Fruit fly (Drosophila melanogaster) whole organism, embryonic: ENCODE results near the gene beat-IIIc.

Experiments
- Bdp1 ChIP-seq: fragments of 200-800 bp; sonication (Bioruptor generic); optimal IDR thresholded peaks from 3 replicates; lab custom pipeline; 2016; ENCODE audit warnings: missing biosample characterization, missing genetic modification characterization
- CG12769 ChIP-seq: fragments of 200-800 bp; sonication (Bioruptor generic); optimal IDR thresholded peaks from 2 replicates; lab custom pipeline; 2019; ENCODE audit warnings: missing biosample characterization, mild to moderate bottlenecking, missing genetic modification characterization, moderate library complexity
- CG14014 ChIP-seq: fragments of 200-800 bp; sonication (Bioruptor generic); IDR thresholded peaks from 2 replicates; pipeline ENCODE4 v1.3.6; 2022; ENCODE audit warnings: missing biosample characterization, missing genetic modification characterization
- CG14441 ChIP-seq: fragments of 200-800 bp; sonication (Bioruptor generic); IDR thresholded peaks from 2 replicates; pipeline ENCODE4 v1.3.6; 2022; ENCODE audit warnings: missing biosample characterization, missing genetic modification characterization
- CG17359 ChIP-seq: fragments of 200-800 bp; sonication (Bioruptor generic); optimal IDR thresholded peaks from 3 replicates; lab custom pipeline; 2018; ENCODE audit warnings: missing biosample characterization, mild to moderate bottlenecking, missing genetic modification characterization, moderate library complexity
- CG17802 ChIP-seq: fragments of 200-800 bp; sonication (Bioruptor generic); optimal IDR thresholded peaks from 2 replicates; lab custom pipeline; 2018; ENCODE audit warnings: missing biosample characterization, mild to moderate bottlenecking, missing genetic modification characterization, moderate library complexity
- CG18262 ChIP-seq: fragments of 200-800 bp; optimal IDR thresholded peaks from 3 replicates; lab custom pipeline; 2019; ENCODE audit warnings: missing biosample characterization, mild to moderate bottlenecking, missing genetic modification characterization, moderate library complexity
- CG2678 ChIP-seq: fragments of 200-800 bp; sonication (Bioruptor generic); optimal IDR thresholded peaks from 3 replicates; lab custom pipeline; 2019; ENCODE audit warnings: missing biosample characterization, mild to moderate bottlenecking, missing genetic modification characterization, moderate library complexity
- CG2889 ChIP-seq: fragments of 200-800 bp; sonication (Bioruptor generic); IDR thresholded peaks from 3 replicates; pipeline ENCODE4 v1.3.6; 2022; ENCODE audit warnings: missing biosample characterization, missing genetic modification characterization
- CG31224 ChIP-seq: fragments of 200-800 bp; sonication (Bioruptor generic); IDR thresholded peaks from 2 replicates; pipeline ENCODE4 v1.3.6; 2022; ENCODE audit warnings: missing biosample characterization, missing genetic modification characterization
- CG31365 ChIP-seq: fragments of 200-800 bp; sonication (Bioruptor generic); optimal IDR thresholded peaks from 2 replicates; lab custom pipeline; 2018; ENCODE audit warnings: missing biosample characterization, mild to moderate bottlenecking, missing genetic modification characterization
- CG31441 ChIP-seq: fragments of 200-800 bp; sonication (Bioruptor generic); IDR thresholded peaks from 2 replicates; pipeline ENCODE4 v1.3.6; 2022; ENCODE audit warnings: missing biosample characterization, missing genetic modification characterization
- CG3847 ChIP-seq: fragments of 200-800 bp; sonication (Bioruptor generic); IDR thresholded peaks from 2 replicates; pipeline ENCODE4 v1.3.6; 2022; ENCODE audit warnings: missing biosample characterization, missing genetic modification characterization
- CG4424 ChIP-seq: fragments of 200-800 bp; sonication (Bioruptor generic); optimal IDR thresholded peaks from 3 replicates; lab custom pipeline; 2016; ENCODE audit warnings: missing biosample characterization, missing genetic modification characterization
- CG4617 ChIP-seq: fragments of 200-800 bp; sonication (Bioruptor generic); optimal IDR thresholded peaks from 3 replicates; lab custom pipeline; 2016; ENCODE audit warnings: missing biosample characterization, missing genetic modification characterization, borderline replicate concordance
- CG6765 ChIP-seq: fragments of 200-800 bp; sonication (Bioruptor generic); optimal IDR thresholded peaks from 3 replicates; lab custom pipeline; 2017; ENCODE audit warnings: missing biosample characterization, mild to moderate bottlenecking, missing genetic modification characterization
- CG7357 ChIP-seq: fragments of 200-800 bp; sonication (Bioruptor generic); IDR thresholded peaks from 3 replicates; pipeline ENCODE4 v1.3.6; 2022; ENCODE audit warnings: missing biosample characterization, missing genetic modification characterization
- CG7745 ChIP-seq: fragments of 200-800 bp; sonication (Bioruptor generic); optimal IDR thresholded peaks from 2 replicates; lab custom pipeline; 2018; ENCODE audit warnings: missing biosample characterization, mild to moderate bottlenecking, missing genetic modification characterization, moderate library complexity
- CG7928 ChIP-seq: fragments of 200-800 bp; sonication (Bioruptor generic); optimal IDR thresholded peaks from 2 replicates; lab custom pipeline; 2017; ENCODE audit warnings: missing biosample characterization, mild to moderate bottlenecking, missing genetic modification characterization
- CG7963 ChIP-seq: fragments of 200-800 bp; sonication (Bioruptor generic); IDR thresholded peaks from 3 replicates; pipeline ENCODE4 v1.3.6; 2022; ENCODE audit warnings: missing biosample characterization, missing genetic modification characterization; ENCODE audit not compliant: partially characterized antibody
- CG8765 ChIP-seq: fragments of 200-800 bp; sonication (Bioruptor generic); IDR thresholded peaks from 2 replicates; pipeline ENCODE4 v1.3.6; 2022; ENCODE audit warnings: missing biosample characterization, missing genetic modification characterization
- CoRest ChIP-seq: fragments of 200-800 bp; sonication (Bioruptor generic); optimal IDR thresholded peaks from 3 replicates; lab custom pipeline; 2018; ENCODE audit warnings: missing biosample characterization, mild to moderate bottlenecking, missing genetic modification characterization, moderate library complexity
- Dfd ChIP-seq, 2 experiments: fragments of >200 bp; optimal IDR thresholded peaks; 2 replicates each; lab custom pipeline; 2017; ENCODE audit warnings: missing biosample characterization in 2 of 2, missing genetic modification characterization in 2 of 2
- Dll ChIP-seq: fragments of 200-800 bp; sonication (Bioruptor generic); IDR thresholded peaks from 4 replicates; pipeline ENCODE4 v1.3.6; 2022; ENCODE audit warnings: missing biosample characterization, missing genetic modification characterization; ENCODE audit not compliant: partially characterized antibody
- Dref ChIP-seq: fragments of 200-800 bp; sonication (Bioruptor generic); IDR thresholded peaks from 2 replicates; pipeline ENCODE4 v1.3.6; 2022; ENCODE audit warnings: missing biosample characterization, missing genetic modification characterization
- Lpt ChIP-seq: fragments of >200 bp; optimal IDR thresholded peaks from 2 replicates; lab custom pipeline; 2018; ENCODE audit warnings: missing biosample characterization, missing genetic modification characterization
- MBD-R2 ChIP-seq: fragments of 200-800 bp; sonication (Bioruptor generic); IDR thresholded peaks from 2 replicates; pipeline ENCODE4 v1.3.6; 2022; ENCODE audit warnings: missing biosample characterization, missing genetic modification characterization
- Oli ChIP-seq: fragments of 200-800 bp; sonication (Bioruptor generic); optimal IDR thresholded peaks from 2 replicates; lab custom pipeline; 2018; ENCODE audit warnings: missing biosample characterization, mild to moderate bottlenecking, missing genetic modification characterization, moderate library complexity
- Sin3A ChIP-seq: fragments of >200 bp; optimal IDR thresholded peaks from 2 replicates; lab custom pipeline; 2018
- Ssrp ChIP-seq: fragments of 200-800 bp; sonication (Bioruptor generic); optimal IDR thresholded peaks from 2 replicates; lab custom pipeline; 2018; ENCODE audit warnings: missing biosample characterization, mild to moderate bottlenecking, missing genetic modification characterization, moderate library complexity
- Vsx1 ChIP-seq: fragments of 200-800 bp; sonication (Bioruptor generic); optimal IDR thresholded peaks from 2 replicates; lab custom pipeline; 2017; ENCODE audit warnings: missing biosample characterization, mild to moderate bottlenecking, missing genetic modification characterization, missing genetic modification reagents
- abd-A ChIP-seq: fragments of 200-800 bp; sonication (Bioruptor generic); optimal IDR thresholded peaks from 3 replicates; lab custom pipeline; 2019; ENCODE audit warnings: missing biosample characterization, mild to moderate bottlenecking, missing genetic modification characterization, moderate library complexity
- bowl ChIP-seq: fragments of 200-800 bp; sonication (Bioruptor generic); IDR thresholded peaks from 2 replicates; pipeline ENCODE4 v1.3.6; 2022; ENCODE audit warnings: missing biosample characterization, missing genetic modification characterization
- cas ChIP-seq: fragments of 200-800 bp; sonication (Bioruptor generic); IDR thresholded peaks from 2 replicates; pipeline ENCODE4 v1.3.6; 2022; ENCODE audit warnings: missing biosample characterization, missing genetic modification characterization
- cg ChIP-seq: fragments of 200-800 bp; sonication (Bioruptor generic); optimal IDR thresholded peaks from 3 replicates; lab custom pipeline; 2019; ENCODE audit warnings: missing biosample characterization, mild to moderate bottlenecking, missing genetic modification characterization, moderate library complexity
- crc ChIP-seq: fragments of 200-800 bp; sonication (Bioruptor generic); optimal IDR thresholded peaks from 2 replicates; lab custom pipeline; 2016; ENCODE audit warnings: missing biosample characterization, missing genetic modification characterization
- crol ChIP-seq: fragments of 200-800 bp; sonication (Bioruptor generic); IDR thresholded peaks from 2 replicates; pipeline ENCODE4 v1.3.6; 2022; ENCODE audit warnings: missing biosample characterization, missing genetic modification characterization
- dmrt11E ChIP-seq: fragments of 200-800 bp; sonication (Bioruptor generic); optimal IDR thresholded peaks from 3 replicates; lab custom pipeline; 2018; ENCODE audit warnings: missing biosample characterization, mild to moderate bottlenecking, missing genetic modification characterization, moderate library complexity
- dmrt99B ChIP-seq: fragments of 200-800 bp; sonication (Bioruptor generic); optimal IDR thresholded peaks from 2 replicates; lab custom pipeline; 2018; ENCODE audit warnings: missing biosample characterization, mild to moderate bottlenecking, missing genetic modification characterization, moderate library complexity
- eve ChIP-seq, 2 experiments: fragments of >200 bp; optimal IDR thresholded peaks; 2 replicates each; lab custom pipeline; 2017; ENCODE audit warnings: missing biosample characterization in 2 of 2, missing genetic modification characterization in 2 of 2
- grau ChIP-seq: fragments of 200-800 bp; optimal IDR thresholded peaks from 3 replicates; lab custom pipeline; 2019; ENCODE audit warnings: missing biosample characterization, mild to moderate bottlenecking, missing genetic modification characterization, moderate library complexity
- gsb-n ChIP-seq: fragments of 200-800 bp; sonication (Bioruptor generic); optimal IDR thresholded peaks from 3 replicates; lab custom pipeline; 2018; ENCODE audit warnings: missing biosample characterization, mild to moderate bottlenecking, missing genetic modification characterization
- hbn ChIP-seq: fragments of 200-800 bp; sonication (Bioruptor generic); IDR thresholded peaks from 2 replicates; pipeline ENCODE4 v1.3.6; 2022; ENCODE audit warnings: missing biosample characterization, missing genetic modification characterization; ENCODE audit not compliant: partially characterized antibody
- her ChIP-seq: fragments of 200-800 bp; sonication (Bioruptor generic); optimal IDR thresholded peaks from 2 replicates; lab custom pipeline; 2016; ENCODE audit warnings: missing biosample characterization, missing genetic modification characterization
- luna ChIP-seq: fragments of 200-800 bp; sonication (Bioruptor generic); optimal IDR thresholded peaks from 2 replicates; lab custom pipeline; 2016; ENCODE audit warnings: missing biosample characterization, missing genetic modification characterization
- mld ChIP-seq: fragments of 200-800 bp; sonication (Bioruptor generic); IDR thresholded peaks from 3 replicates; pipeline ENCODE4 v1.3.6; 2022; ENCODE audit warnings: missing biosample characterization, missing genetic modification characterization; ENCODE audit not compliant: partially characterized antibody
- nerfin-2 ChIP-seq: fragments of 200-800 bp; sonication (Bioruptor generic); IDR thresholded peaks from 2 replicates; pipeline ENCODE4 v1.3.6; 2022; ENCODE audit warnings: missing biosample characterization, missing genetic modification characterization; ENCODE audit not compliant: partially characterized antibody
- onecut ChIP-seq: fragments of 200-800 bp; sonication (Bioruptor generic); IDR thresholded peaks from 2 replicates; pipeline ENCODE4 v1.3.6; 2022; ENCODE audit warnings: missing biosample characterization, missing genetic modification characterization
- sens ChIP-seq: fragments of 200-800 bp; sonication (Bioruptor generic); peaks from one replicate; lab custom pipeline; 2016; ENCODE audit warnings: missing biosample characterization, missing genetic modification characterization
- sna ChIP-seq: fragments of 200-800 bp; sonication (Bioruptor generic); IDR thresholded peaks from 2 replicates; pipeline ENCODE4 v1.3.6; 2022; ENCODE audit warnings: missing biosample characterization, missing genetic modification characterization; ENCODE audit not compliant: partially characterized antibody
- trem ChIP-seq: fragments of 200-800 bp; optimal IDR thresholded peaks from 3 replicates; lab custom pipeline; 2019; ENCODE audit warnings: missing biosample characterization, mild to moderate bottlenecking, missing genetic modification characterization, moderate library complexity
- usp ChIP-seq: fragments of >200 bp; optimal IDR thresholded peaks from 2 replicates; lab custom pipeline; 2017; ENCODE audit warnings: missing biosample characterization, missing genetic modification characterization
- z ChIP-seq: fragments of 200-800 bp; sonication (Bioruptor generic); IDR thresholded peaks from 3 replicates; pipeline ENCODE4 v1.3.6; 2022; ENCODE audit warnings: missing biosample characterization, missing genetic modification characterization

The beat-IIIc gene

DNA sequence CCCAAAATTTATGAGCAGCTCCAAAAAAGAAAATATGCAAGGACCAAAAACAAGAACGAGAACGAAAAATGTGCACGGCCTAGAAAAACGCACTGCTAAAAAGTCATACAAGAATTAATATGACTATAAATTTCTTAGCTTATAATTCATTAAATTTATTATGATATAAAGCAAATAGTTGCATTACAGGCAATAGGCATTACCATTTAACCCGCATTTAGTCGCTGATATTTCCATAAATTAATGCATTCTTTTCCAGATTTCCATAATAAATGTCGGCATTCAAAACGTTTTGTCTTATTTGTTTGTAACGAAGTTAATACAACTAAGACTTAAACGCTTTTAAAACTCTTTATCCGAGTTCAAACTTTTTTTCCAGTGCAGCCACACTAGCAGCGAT lies 31.1 kb downstream of the beat-IIIc start (continued):
- peak; percentile 28 for TF ChIP-seq CoRest (tag; lab: Kevin White, UChicago)
- TF ChIP-seq trem (tag; lab: Kevin White, UChicago) = no peak
- no peak for TF ChIP-seq z (GFP tag; lab: Robert Waterston, UW)
- no peak for TF ChIP-seq her (GFP tag; lab: Kevin White, UChicago)
- peak; percentile 27 for TF ChIP-seq Ssrp
- TF ChIP-seq dmrt11E (tag; lab: Kevin White, UChicago) = peak; percentile 2
- TF ChIP-seq CG4617 (GFP tag; lab: Kevin White, UChicago) = no peak
- peak; percentile 47 for TF ChIP-seq CG2678
- peak; percentile 30 for TF ChIP-seq CG17359
- no peak for TF ChIP-seq Bdp1 (GFP tag; lab: Kevin White, UChicago)
- TF ChIP-seq CG3847 (GFP tag; lab: Robert Waterston, UW) = no peak
- peak; percentile 4 for TF ChIP-seq CG4424 (GFP tag; lab: Kevin White, UChicago)
- TF ChIP-seq Sin3A = no peak
- TF ChIP-seq dmrt99B (tag; lab: Kevin White, UChicago) = peak; percentile 63
- no peak for TF ChIP-seq CG31224 (GFP tag; lab: Robert Waterston, UW)
- no peak for TF ChIP-seq cas
- TF ChIP-seq CG7963 = no peak
- TF ChIP-seq CG17802 = no peak
- TF ChIP-seq grau (tag; lab: Kevin White, UChicago) = peak; percentile 17
- TF ChIP-seq Dref (GFP tag; lab: Robert Waterston, UW) = no peak
- TF ChIP-seq usp = no peak
- no peak for TF ChIP-seq mld (GFP tag; lab: Robert Waterston, UW)
- TF ChIP-seq CG18262 = peak; percentile 55
- TF ChIP-seq Dll (GFP tag; lab: Robert Waterston, UW) = no peak
- no peak for TF ChIP-seq bowl (GFP tag; lab: Robert Waterston, UW)
- no peak for TF ChIP-seq hbn (GFP tag; lab: Robert Waterston, UW)
- TF ChIP-seq onecut (GFP tag; lab: Robert Waterston, UW) = no peak
- no peak for TF ChIP-seq cg
- no peak for TF ChIP-seq crc (GFP tag; lab: Kevin White, UChicago)
- TF ChIP-seq CG6765 = no peak

DNA sequence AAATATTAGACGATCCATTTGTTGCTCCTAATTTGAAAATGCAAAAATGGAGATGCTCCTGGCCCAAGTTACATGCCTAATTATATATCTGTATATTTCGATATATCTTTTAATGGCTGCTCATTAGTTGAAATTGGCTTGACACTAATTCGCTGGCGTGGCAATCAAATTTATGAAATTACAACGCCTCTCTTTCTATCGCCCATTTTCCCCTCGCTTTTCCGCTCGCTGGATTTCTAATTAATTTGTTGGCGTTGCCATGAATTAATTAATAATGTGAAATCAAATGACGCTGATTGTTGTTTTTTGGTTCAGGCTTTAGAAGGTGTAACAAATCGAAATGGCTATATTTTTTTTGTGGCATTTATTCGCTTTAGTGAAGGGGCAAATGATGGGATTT lies 32.4 kb downstream of the beat-IIIc start:
- TF ChIP-seq CG14441 (GFP tag; lab: Robert Waterston, UW) (no peak), CG7357 (no peak), sna (GFP tag; lab: Robert Waterston, UW) (no peak), Lpt (GFP tag; lab: Kevin White, UChicago) (no peak), Vsx1 (GFP tag; lab: Kevin White, UChicago) (peak; percentile 8), Oli (no peak), CG31365 (tag; lab: Kevin White, UChicago) (no peak), CG31441 (GFP tag; lab: Robert Waterston, UW) (no peak), CG8765 (GFP tag; lab: Robert Waterston, UW) (no peak), Dfd (GFP tag; optimal IDR thresholded peaks at IDR 0.05; lab: Kevin White, UChicago) (no peak), eve (GFP tag; optimal IDR thresholded peaks at IDR 0.05; lab: Kevin White, UChicago) (peak in 1 of 2 experiments; percentile 10), nerfin-2 (GFP tag; lab: Robert Waterston, UW) (no peak), CG14014 (GFP tag; lab: Robert Waterston, UW) (no peak), abd-A (tag; lab: Kevin White, UChicago) (peak; percentile 20), gsb-n (tag; lab: Kevin White, UChicago) (peak; percentile 24), crol (GFP tag; lab: Robert Waterston, UW) (no peak), CG17359 (no peak), CG2889 (no peak), CG12769 (no peak), sens (peak; percentile 43), MBD-R2 (GFP tag; lab: Robert Waterston, UW) (no peak), CG7928 (no peak), luna (GFP tag; lab: Kevin White, UChicago) (no peak), CG7745 (peak; percentile 68)
